Fruit fly (Drosophila melanogaster) whole organism, prepupa: ENCODE data around the gene CG6788.

ENCODE experiments used
- CG11902 ChIP-seq: fragments of 200-800 bp; sonication (Bioruptor generic); optimal IDR thresholded peaks from 3 replicates; lab custom pipeline; 2016; ENCODE audit warnings: missing biosample characterization, missing genetic modification characterization
- CG15336 ChIP-seq: fragments of 200-800 bp; sonication (Bioruptor generic); IDR thresholded peaks from 2 replicates; pipeline ENCODE4 v1.3.6; 2022; ENCODE audit warnings: missing biosample characterization, missing genetic modification characterization
- CG1621 ChIP-seq: fragments of 200-800 bp; sonication (Bioruptor generic); optimal IDR thresholded peaks from 3 replicates; lab custom pipeline; 2018; ENCODE audit warnings: missing biosample characterization, mild to moderate bottlenecking, missing genetic modification characterization
- CG3032 ChIP-seq: fragments of 200-800 bp; optimal IDR thresholded peaks from 2 replicates; lab custom pipeline; 2019; ENCODE audit warnings: missing biosample characterization, mild to moderate bottlenecking, missing genetic modification characterization, moderate library complexity
- CG32006 ChIP-seq: fragments of 200-800 bp; sonication (Bioruptor generic); optimal IDR thresholded peaks from 3 replicates; lab custom pipeline; 2017; ENCODE audit warnings: missing biosample characterization, mild to moderate bottlenecking, missing genetic modification characterization
- CG3919 ChIP-seq: fragments of 200-800 bp; sonication (Bioruptor generic); optimal IDR thresholded peaks from 3 replicates; lab custom pipeline; 2016; ENCODE audit warnings: missing biosample characterization, missing genetic modification characterization
- CG6163 ChIP-seq: fragments of 200-800 bp; sonication (Bioruptor generic); IDR thresholded peaks from 3 replicates; pipeline ENCODE4 v1.3.6; 2022; ENCODE audit warnings: missing biosample characterization, missing genetic modification characterization
- CG6792 ChIP-seq: fragments of 200-800 bp; sonication (Bioruptor generic); optimal IDR thresholded peaks from 3 replicates; lab custom pipeline; 2016; ENCODE audit warnings: missing biosample characterization, missing genetic modification characterization
- CG6808 ChIP-seq: fragments of 200-800 bp; sonication (Bioruptor generic); optimal IDR thresholded peaks from 3 replicates; lab custom pipeline; 2017; ENCODE audit warnings: missing biosample characterization, missing genetic modification characterization, mild to moderate bottlenecking, moderate library complexity, missing genetic modification reagents
- CG6854 ChIP-seq: fragments of 200-800 bp; sonication (Bioruptor generic); optimal IDR thresholded peaks from 2 replicates; lab custom pipeline; 2017; ENCODE audit warnings: missing biosample characterization, mild to moderate bottlenecking, missing genetic modification characterization
- CG7368 ChIP-seq: fragments of 200-800 bp; sonication (Bioruptor generic); optimal IDR thresholded peaks from 3 replicates; lab custom pipeline; 2016; ENCODE audit warnings: missing biosample characterization, missing genetic modification characterization
- Eip75B ChIP-seq: fragments of 200-800 bp; sonication (Bioruptor generic); optimal IDR thresholded peaks from 3 replicates; lab custom pipeline; 2016; ENCODE audit warnings: missing biosample characterization, missing genetic modification characterization
- Eip78C ChIP-seq: fragments of 200-800 bp; sonication (Bioruptor generic); peaks from one replicate; lab custom pipeline; 2016; ENCODE audit warnings: missing biosample characterization, missing genetic modification characterization
- Eip93F ChIP-seq: fragments of 200-800 bp; sonication (Bioruptor generic); optimal IDR thresholded peaks from 2 replicates; lab custom pipeline; 2016; ENCODE audit warnings: missing biosample characterization, mild to moderate bottlenecking, missing genetic modification characterization
- Ets21C ChIP-seq: fragments of 200-800 bp; sonication (Bioruptor generic); optimal IDR thresholded peaks from 3 replicates; lab custom pipeline; 2016; ENCODE audit warnings: missing biosample characterization, missing genetic modification characterization
- Hr38 ChIP-seq: sonication (Bioruptor generic); optimal IDR thresholded peaks from 2 replicates; lab custom pipeline; 2016; ENCODE audit warnings: missing biosample characterization, missing genetic modification characterization
- Hr4 ChIP-seq: fragments of 200-800 bp; sonication (Bioruptor generic); optimal IDR thresholded peaks from 3 replicates; lab custom pipeline; 2016; ENCODE audit warnings: missing biosample characterization, missing genetic modification characterization
- Lpt ChIP-seq: fragments of 200-800 bp; sonication (Bioruptor generic); optimal IDR thresholded peaks from 3 replicates; lab custom pipeline; 2016; ENCODE audit warnings: missing biosample characterization, missing genetic modification characterization
- Met ChIP-seq: fragments of 200-800 bp; sonication (Bioruptor generic); optimal IDR thresholded peaks from 3 replicates; lab custom pipeline; 2016; ENCODE audit warnings: missing biosample characterization, missing genetic modification characterization
- OdsH ChIP-seq: fragments of 200-800 bp; sonication (Bioruptor generic); optimal IDR thresholded peaks from 3 replicates; lab custom pipeline; 2016; ENCODE audit warnings: missing biosample characterization, missing genetic modification characterization
- Smox ChIP-seq: fragments of 200-800 bp; sonication (Bioruptor generic); optimal IDR thresholded peaks from 3 replicates; lab custom pipeline; 2016; ENCODE audit warnings: missing biosample characterization, missing genetic modification characterization
- Sox102F ChIP-seq: fragments of 200-800 bp; sonication (Bioruptor generic); optimal IDR thresholded peaks from 2 replicates; lab custom pipeline; 2016; ENCODE audit warnings: missing biosample characterization, mild to moderate bottlenecking, missing genetic modification characterization
- Sox14 ChIP-seq: fragments of 200-800 bp; sonication (Bioruptor generic); optimal IDR thresholded peaks from 3 replicates; lab custom pipeline; 2016; ENCODE audit warnings: missing biosample characterization, missing genetic modification characterization
- Sox15 ChIP-seq: fragments of 200-800 bp; sonication (Bioruptor generic); optimal IDR thresholded peaks from 3 replicates; lab custom pipeline; 2016; ENCODE audit warnings: missing biosample characterization, missing genetic modification characterization
- acj6 ChIP-seq: fragments of 200-800 bp; sonication (Bioruptor generic); optimal IDR thresholded peaks from 3 replicates; lab custom pipeline; 2016; ENCODE audit warnings: missing biosample characterization, missing genetic modification characterization
- cyc ChIP-seq: fragments of 200-800 bp; sonication (Bioruptor generic); optimal IDR thresholded peaks from 3 replicates; lab custom pipeline; 2016; ENCODE audit warnings: missing biosample characterization, missing genetic modification characterization
- dac ChIP-seq: fragments of 200-800 bp; sonication (Bioruptor generic); optimal IDR thresholded peaks from 2 replicates; lab custom pipeline; 2017; ENCODE audit warnings: missing biosample characterization, mild to moderate bottlenecking, missing genetic modification characterization
- dsx ChIP-seq: fragments of 200-800 bp; optimal IDR thresholded peaks from 3 replicates; lab custom pipeline; 2019; ENCODE audit warnings: missing biosample characterization, mild to moderate bottlenecking, missing genetic modification characterization, moderate library complexity; ENCODE audit not compliant: poor library complexity, severe bottlenecking
- eg ChIP-seq: fragments of 200-800 bp; sonication (Bioruptor generic); IDR thresholded peaks from 3 replicates; pipeline ENCODE4 v1.3.6; 2022; ENCODE audit warnings: missing biosample characterization, missing genetic modification characterization
- fd59A ChIP-seq: fragments of 200-800 bp; sonication (Bioruptor generic); optimal IDR thresholded peaks from 2 replicates; lab custom pipeline; 2017; ENCODE audit warnings: missing biosample characterization, mild to moderate bottlenecking, missing genetic modification characterization, missing genetic modification reagents
- fkh ChIP-seq: fragments of 200-800 bp; sonication (Bioruptor generic); optimal IDR thresholded peaks from 3 replicates; lab custom pipeline; 2017; ENCODE audit warnings: missing biosample characterization, mild to moderate bottlenecking, missing genetic modification characterization, moderate library complexity
- net ChIP-seq: fragments of 200-800 bp; sonication (Bioruptor generic); optimal IDR thresholded peaks from 3 replicates; lab custom pipeline; 2016; ENCODE audit warnings: missing biosample characterization, missing genetic modification characterization
- pdm3 ChIP-seq: fragments of 200-800 bp; sonication (Bioruptor generic); optimal IDR thresholded peaks from 3 replicates; lab custom pipeline; 2016; ENCODE audit warnings: missing biosample characterization, missing genetic modification characterization
- salr ChIP-seq, 2 experiments: fragments of 200-800 bp; sonication (Bioruptor generic); optimal IDR thresholded peaks; 3 replicates each; lab custom pipeline; 2016 to 2018; ENCODE audit warnings: missing biosample characterization in 2 of 2, missing genetic modification characterization in 2 of 2, mild to moderate bottlenecking in 1 of 2
- spab ChIP-seq: fragments of 200-800 bp; sonication (Bioruptor generic); optimal IDR thresholded peaks from 2 replicates; lab custom pipeline; 2017; ENCODE audit warnings: missing biosample characterization, mild to moderate bottlenecking, missing genetic modification characterization, missing genetic modification reagents
- ss ChIP-seq, 2 experiments: fragments of 200-800 bp; sonication (Bioruptor generic); optimal IDR thresholded peaks; 2 replicates in 1 of 2; 3 replicates in 1 of 2; lab custom pipeline; 2017 to 2018; ENCODE audit warnings: mild to moderate bottlenecking in 2 of 2, missing biosample characterization in 2 of 2, missing genetic modification characterization in 2 of 2, moderate library complexity in 1 of 2
- svp ChIP-seq: fragments of 200-800 bp; sonication (Bioruptor generic); peaks from one replicate; lab custom pipeline; 2016; ENCODE audit warnings: missing biosample characterization, missing genetic modification characterization
- topi ChIP-seq: fragments of 200-800 bp; sonication (Bioruptor generic); optimal IDR thresholded peaks from 3 replicates; lab custom pipeline; 2016; ENCODE audit warnings: missing biosample characterization, missing genetic modification characterization
- vri ChIP-seq: fragments of 200-800 bp; sonication (Bioruptor generic); optimal IDR thresholded peaks from 3 replicates; lab custom pipeline; 2016; ENCODE audit warnings: missing biosample characterization, mild to moderate bottlenecking, missing genetic modification characterization

Gene CG6788

DNA sequence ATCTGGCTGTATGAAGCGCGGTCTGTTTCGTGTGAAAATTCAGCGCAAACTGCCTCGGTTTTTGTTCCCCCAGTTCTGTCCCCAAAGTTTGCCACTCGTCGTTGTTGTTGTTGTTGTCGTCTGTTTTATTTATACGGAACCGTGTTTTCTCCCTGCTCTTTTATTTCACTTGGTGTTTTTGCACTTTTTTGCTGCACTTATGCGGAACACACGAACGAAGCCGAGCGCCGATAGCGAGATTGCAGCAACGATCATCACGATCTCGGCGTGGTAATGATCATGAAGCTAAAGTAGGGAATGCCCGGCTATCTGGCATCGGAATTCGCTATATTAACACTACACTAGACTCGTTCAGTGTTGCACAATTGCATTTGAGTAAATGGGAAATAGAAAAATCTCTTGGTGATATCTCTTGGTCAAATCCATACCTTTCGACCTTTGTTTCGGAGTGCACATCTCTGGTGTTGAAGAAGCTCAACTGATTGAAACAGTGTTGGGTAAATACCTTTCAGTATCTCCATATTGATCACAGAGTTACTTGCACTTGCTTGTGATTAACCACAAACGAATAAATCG is 12.9 kb upstream of the CG6788 start (continued):
- peak; percentile 62 for TF ChIP-seq Hr4 (GFP tag; lab: Kevin White, UChicago)
- peak; percentile 46; the same call in 2 of the 3 replicates for TF ChIP-seq CG6163
- TF ChIP-seq dac (GFP tag; lab: Kevin White, UChicago), result no peak
- TF ChIP-seq salr (GFP tag; optimal IDR thresholded peaks at IDR 0.05; lab: Kevin White, UChicago), result no peak
- no peak for TF ChIP-seq fkh (GFP tag; lab: Kevin White, UChicago)
- peak; percentile 27 for TF ChIP-seq acj6 (GFP tag; lab: Kevin White, UChicago)
- TF ChIP-seq Hr38, result no peak
- peak; percentile 56 for TF ChIP-seq cyc (GFP tag; lab: Kevin White, UChicago)
- TF ChIP-seq fd59A (GFP tag; lab: Kevin White, UChicago), result no peak
- peak; percentile 30 for TF ChIP-seq Sox15 (GFP tag; lab: Kevin White, UChicago)
- peak; percentile 20 for TF ChIP-seq CG11902 (GFP tag; lab: Kevin White, UChicago)
- peak; percentile 86 for TF ChIP-seq Eip78C
- TF ChIP-seq Sox102F (GFP tag; lab: Kevin White, UChicago), result peak; percentile 55

DNA sequence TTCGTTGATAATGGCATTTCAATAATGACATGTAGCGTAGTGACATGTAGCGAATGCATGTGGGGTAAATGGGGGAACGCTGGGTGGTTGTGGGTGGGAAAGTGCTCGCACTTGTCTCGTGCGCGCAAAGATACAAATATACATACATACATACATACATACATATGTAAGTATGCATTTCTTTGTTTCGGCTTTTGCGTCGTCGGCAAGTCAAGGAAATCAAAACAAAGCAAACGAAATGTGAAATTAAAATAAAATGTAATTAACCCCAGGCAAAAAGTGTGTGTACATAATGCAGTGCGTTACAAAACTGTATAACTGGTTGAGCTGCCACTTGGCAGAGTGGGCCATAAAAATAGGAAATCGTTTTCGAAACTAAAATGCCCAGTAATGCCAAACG is 12.3 kb upstream of the CG6788 start:
- no peak for TF ChIP-seq Eip75B (GFP tag; lab: Kevin White, UChicago)
- no peak for TF ChIP-seq CG1621 (tag; lab: Kevin White, UChicago)
- no peak for TF ChIP-seq CG6854
- TF ChIP-seq Eip78C, result peak; percentile 41
- TF ChIP-seq Lpt (GFP tag; lab: Kevin White, UChicago), result no peak
- TF ChIP-seq CG3032 (tag; lab: Kevin White, UChicago), result no peak
- TF ChIP-seq vri, result no peak
- no peak for TF ChIP-seq net (GFP tag; lab: Kevin White, UChicago)
- TF ChIP-seq Met (GFP tag; lab: Kevin White, UChicago), result peak; percentile 32
- TF ChIP-seq CG6792 (GFP tag; lab: Kevin White, UChicago), result no peak
- TF ChIP-seq fkh (GFP tag; lab: Kevin White, UChicago), result no peak
- no peak for TF ChIP-seq spab (GFP tag; lab: Kevin White, UChicago)
- no peak for TF ChIP-seq CG3919
- TF ChIP-seq Smox, result peak; percentile 33
- no peak for TF ChIP-seq OdsH (GFP tag; lab: Kevin White, UChicago)
- no peak for TF ChIP-seq CG6163
- no peak for TF ChIP-seq CG15336 (GFP tag; lab: Robert Waterston, UW)
- TF ChIP-seq svp, result peak; percentile 58
- no peak for TF ChIP-seq CG6808 (GFP tag; lab: Kevin White, UChicago)
- peak; percentile 64 for TF ChIP-seq Eip93F (GFP tag; lab: Kevin White, UChicago)
- TF ChIP-seq eg (GFP tag; lab: Robert Waterston, UW), result no peak
- no peak for TF ChIP-seq pdm3
- no peak for TF ChIP-seq Sox102F (GFP tag; lab: Kevin White, UChicago)
- no peak for TF ChIP-seq CG7368 (GFP tag; lab: Kevin White, UChicago)
- peak; percentile 15 for TF ChIP-seq Sox14 (GFP tag; lab: Kevin White, UChicago)

DNA sequence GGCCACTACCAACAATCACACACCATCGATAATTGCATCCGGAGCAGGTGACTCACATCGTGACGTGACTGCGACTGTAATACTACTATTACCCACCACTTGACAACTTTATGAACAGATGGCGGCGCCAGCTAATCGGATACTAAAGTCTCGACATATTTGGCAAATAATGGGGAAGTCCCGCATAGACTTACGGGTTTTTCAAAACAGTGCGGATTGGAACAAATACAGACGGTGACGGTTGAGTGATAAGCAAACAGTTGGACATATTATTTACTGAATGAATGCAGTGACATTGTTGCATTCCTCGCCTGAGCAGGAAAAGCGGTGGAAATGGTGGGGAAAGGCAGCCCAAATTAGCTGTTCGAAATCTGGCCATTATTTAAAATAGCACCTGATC is 11.5 kb upstream of the CG6788 start:
- TF ChIP-seq ss (GFP tag; optimal IDR thresholded peaks at IDR 0.05; lab: Kevin White, UChicago), result peak in 1 of 2 experiments; percentile 4
- peak; percentile 73 for TF ChIP-seq dsx (GFP tag; lab: Kevin White, UChicago)
- peak; percentile 30 for TF ChIP-seq svp
- no peak for TF ChIP-seq net (GFP tag; lab: Kevin White, UChicago)
- TF ChIP-seq Eip78C, result peak; percentile 7
- peak; percentile 15 for TF ChIP-seq fkh (GFP tag; lab: Kevin White, UChicago)

DNA sequence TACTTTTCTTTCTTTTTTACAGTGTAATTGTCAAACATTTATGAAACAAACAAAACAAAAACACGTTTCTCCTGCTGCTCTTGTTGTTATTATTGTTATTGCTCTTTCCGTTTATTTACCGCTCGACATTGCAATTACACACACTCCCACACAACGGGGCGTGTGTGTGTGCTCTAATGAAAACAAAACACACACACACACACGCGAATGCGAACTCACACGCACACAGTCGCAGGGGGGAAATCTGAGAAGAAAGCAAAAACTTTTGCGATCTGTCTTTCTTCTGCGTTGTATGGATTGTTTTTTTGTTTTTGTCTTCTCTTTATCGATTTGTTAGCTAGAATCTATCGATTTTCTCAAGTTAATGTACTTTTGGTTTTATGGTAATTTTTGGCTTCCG is 10.0 kb upstream of the CG6788 start:
- no peak for TF ChIP-seq CG32006 (GFP tag; lab: Kevin White, UChicago)
- no peak for TF ChIP-seq dsx (GFP tag; lab: Kevin White, UChicago)
- 0 out of 3 replicates have a peak, but pooled peaks have one; percentile 14 for TF ChIP-seq CG6163
- TF ChIP-seq Sox14 (GFP tag; lab: Kevin White, UChicago), result peak; percentile 26
- TF ChIP-seq topi (GFP tag; lab: Kevin White, UChicago), result no peak
- 0 out of 3 replicates have a peak, but pooled peaks have one; percentile 31 for TF ChIP-seq eg (GFP tag; lab: Robert Waterston, UW)
- TF ChIP-seq Ets21C (GFP tag; lab: Kevin White, UChicago), result no peak
- no peak for TF ChIP-seq OdsH (GFP tag; lab: Kevin White, UChicago)
- no peak for TF ChIP-seq CG3032 (tag; lab: Kevin White, UChicago)
- TF ChIP-seq CG6792 (GFP tag; lab: Kevin White, UChicago), result peak; percentile 19
